Worm (Caenorhabditis elegans): ENCODE measurements around the gene F20D6.15.

The F20D6.15 gene

ce11 chrV:8203085-8203643, 14.9 kb upstream of the F20D6.15 start, which contains the start of gene cest-17:
Gene cest-17, plus strand, starts transcription at chrV:8203332.
- TF ChIP-seq hmg-1.2 (GFP tag; IDR thresholded peaks at IDR 0.05) = peak; percentile 30; the same call in 1 of the 2 replicates
- no peak for TF ChIP-seq cebp-2 (GFP tag; IDR thresholded peaks at IDR 0.05)
- no peak for TF ChIP-seq ztf-22 (GFP tag; optimal IDR thresholded peaks at IDR 0.05)
- TF ChIP-seq unc-130 (GFP tag; optimal IDR thresholded peaks at IDR 0.05) = no peak

- TF ChIP-seq rcor-1 (GFP tag; IDR thresholded peaks at IDR 0.05) (no peak), Y53F4B.3 (GFP tag; IDR thresholded peaks at IDR 0.05) (no peak), hmg-1.2 (GFP tag; IDR thresholded peaks at IDR 0.05) (peak; percentile 18; the same call in 1 of the 2 replicates), mcd-1 (GFP tag; IDR thresholded peaks at IDR 0.05) (no peak), K11D2.4 (GFP tag; IDR thresholded peaks at IDR 0.05) (no peak), snpc-1.1 (tag; optimal IDR thresholded peaks at IDR 0.05; ENCODE audit: insufficient read depth) (no peak), T26A5.8 (tag; optimal IDR thresholded peaks at IDR 0.05) (no peak), ztf-3 (GFP tag; optimal IDR thresholded peaks at IDR 0.05) (no peak)
These were observed 13.1 kb upstream of the F20D6.15 start, which contains the start of gene cri-2 for ce11 chrV:8201229-8201858. Gene cri-2, plus strand, starts transcription at chrV:8201808.

ce11 chrV:8198994-8199393, 10.7 kb upstream of the F20D6.15 start, which contains the start of gene F20D6.11:
Gene F20D6.11, minus strand, starts transcription at chrV:8199094.
- TF ChIP-seq bed-2 (GFP tag; IDR thresholded peaks at IDR 0.05) (no peak), cebp-1 (GFP tag; IDR thresholded peaks at IDR 0.05) (no peak), cebp-1 (tag; optimal IDR thresholded peaks at IDR 0.05) (no peak), ceh-91 (GFP tag; IDR thresholded peaks at IDR 0.05) (no peak), nhr-179 (tag; optimal IDR thresholded peaks at IDR 0.05) (no peak), nhr-120 (GFP tag; IDR thresholded peaks at IDR 0.05) (no peak), fkh-3 (tag; optimal IDR thresholded peaks at IDR 0.05) (no peak), nfya-2 (GFP tag; IDR thresholded peaks at IDR 0.05) (no peak), ceh-27 (GFP tag; optimal IDR thresholded peaks at IDR 0.05) (no peak), nhr-80 (tag; optimal IDR thresholded peaks at IDR 0.05) (no peak), hlh-26 (GFP tag; conservative IDR thresholded peaks at IDR 0.05) (no peak), rec-8 (tag; optimal IDR thresholded peaks at IDR 0.05) (no peak), Y67H2A.10 (GFP tag; conservative IDR thresholded peaks at IDR 0.05) (no peak)

- TF ChIP-seq snpc-1.3 (tag; optimal IDR thresholded peaks at IDR 0.05; ENCODE audit: insufficient read depth) (no peak), sdz-38 (tag; optimal IDR thresholded peaks at IDR 0.05) (no peak), F55B11.4 (tag; optimal IDR thresholded peaks at IDR 0.05; ENCODE audit: borderline replicate concordance, insufficient read depth) (no peak), attf-5 (GFP tag; optimal IDR thresholded peaks at IDR 0.05) (no peak), ets-4 (GFP tag; optimal IDR thresholded peaks at IDR 0.05) (no peak), madf-10 (tag; optimal IDR thresholded peaks at IDR 0.05) (no peak), gei-17 (GFP tag; optimal IDR thresholded peaks at IDR 0.05) (no peak), tbp1 (GFP tag; optimal IDR thresholded peaks at IDR 0.05) (no peak), Y79H2A.3 (GFP tag; conservative IDR thresholded peaks at IDR 0.05) (no peak), lin-35 (GFP tag; optimal IDR thresholded peaks at IDR 0.05) (no peak), F37B4.10 (GFP tag; IDR thresholded peaks at IDR 0.05) (no peak), F49E8.2 (tag; optimal IDR thresholded peaks at IDR 0.05; ENCODE audit: insufficient read depth) (no peak), aptf-3 (GFP tag; IDR thresholded peaks at IDR 0.05) (no peak), pbrm-1 (GFP tag; IDR thresholded peaks at IDR 0.05) (no peak), repo-1 (tag; optimal IDR thresholded peaks at IDR 0.05) (no peak), attf-3 (GFP tag; conservative IDR thresholded peaks at IDR 0.05) (no peak), hlh-26 (GFP tag; conservative IDR thresholded peaks at IDR 0.05) (no peak), ztf-26 (tag; optimal IDR thresholded peaks at IDR 0.05) (no peak), him-1 (tag; optimal IDR thresholded peaks at IDR 0.05) (no peak), nfya-1 (tag; optimal IDR thresholded peaks at IDR 0.05; ENCODE audit: borderline replicate concordance, insufficient read depth) (no peak)
These were observed 8.7 kb upstream of the F20D6.15 start for ce11 chrV:8196993-8197392.
